Fruit fly (Drosophila melanogaster) whole organism, pupa: Measurements from ENCODE around the gene Nepl19.

Source experiments
- CG32121 ChIP-seq: fragments of 200-800 bp; sonication (Bioruptor generic); IDR thresholded peaks from 2 replicates; pipeline ENCODE4 v1.3.6; 2022; ENCODE audit warnings: missing biosample characterization, missing genetic modification characterization
- CG8301 ChIP-seq: fragments of 200-800 bp; sonication (Bioruptor generic); optimal IDR thresholded peaks from 2 replicates; lab custom pipeline; 2018; ENCODE audit warnings: missing biosample characterization, mild to moderate bottlenecking, missing genetic modification characterization
- Ets98B ChIP-seq: fragments of 200-800 bp; sonication (Bioruptor generic); IDR thresholded peaks from 2 replicates; pipeline ENCODE4 v1.3.6; 2022; ENCODE audit warnings: missing biosample characterization, missing genetic modification characterization
- Pif1A ChIP-seq: fragments of 200-800 bp; sonication (Bioruptor generic); optimal IDR thresholded peaks from 3 replicates; lab custom pipeline; 2016; ENCODE audit warnings: missing biosample characterization, missing genetic modification characterization
- fd96Ca ChIP-seq: fragments of 200-800 bp; sonication (Bioruptor generic); IDR thresholded peaks from 3 replicates; pipeline ENCODE4 v1.3.6; 2022; ENCODE audit warnings: missing biosample characterization, missing genetic modification characterization
- gl ChIP-seq: fragments of 200-800 bp; sonication (Bioruptor generic); optimal IDR thresholded peaks from 2 replicates; lab custom pipeline; 2018; ENCODE audit warnings: missing biosample characterization, mild to moderate bottlenecking, missing genetic modification characterization
- rn ChIP-seq: fragments of 200-800 bp; sonication (Bioruptor generic); IDR thresholded peaks from 2 replicates; pipeline ENCODE4 v1.3.6; 2022; ENCODE audit warnings: missing biosample characterization, missing genetic modification characterization

DNA sequence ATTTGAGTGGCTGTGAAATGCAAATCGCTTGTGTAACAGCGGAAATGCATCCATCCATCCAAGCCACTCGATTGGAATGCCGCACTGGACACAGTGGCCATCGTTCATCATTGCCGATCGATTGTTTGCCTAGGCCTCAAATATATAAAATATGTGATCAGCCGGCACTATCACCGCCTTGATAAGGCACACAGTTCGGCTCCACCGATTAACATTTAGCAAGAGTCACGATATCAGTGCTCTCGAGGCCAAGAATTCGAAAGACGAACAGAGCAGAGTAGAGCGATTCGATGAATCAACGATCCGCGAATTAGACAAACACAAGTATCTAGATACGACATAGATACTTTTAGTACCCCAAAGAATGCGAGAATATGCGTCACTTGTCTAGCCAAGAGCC lies 37.5 kb downstream of the Nepl19 start:
- TF ChIP-seq CG8301 (tag; lab: Kevin White, UChicago) (no peak), rn (GFP tag; lab: Robert Waterston, UW) (no peak), Ets98B (GFP tag; lab: Robert Waterston, UW) (no peak), gl (tag; lab: Kevin White, UChicago) (no peak), Pif1A (GFP tag; lab: Kevin White, UChicago) (no peak), CG32121 (GFP tag; lab: Robert Waterston, UW) (no peak), fd96Ca (GFP tag; lab: Robert Waterston, UW) (no peak)
